Worm (Caenorhabditis elegans) whole organism, midembryonic: Measurements from ENCODE around the gene spe-29.

ENCODE experiments used
- cog-1 ChIP-seq: sonication (generic microtip); optimal IDR thresholded peaks from 2 replicates; lab custom pipeline; 2016; ENCODE audit warnings: missing genetic modification characterization, missing compliant biosample characterization
- flt-1 ChIP-seq: fragments of 200-800 bp; sonication (Bioruptor generic); IDR thresholded peaks from 2 replicates; pipeline ENCODE4 v1.3.6; 2022; ENCODE audit warnings: missing genetic modification characterization, missing compliant biosample characterization
- klf-2 ChIP-seq: fragments of 200-800 bp; sonication (Bioruptor generic); conservative IDR thresholded peaks from 2 replicates; pipeline ENCODE4 v1.3.6; 2022; ENCODE audit warnings: missing genetic modification reagents, missing genetic modification characterization, missing compliant biosample characterization
- med-1 ChIP-seq: sonication (generic microtip); optimal IDR thresholded peaks from 2 replicates; lab custom pipeline; 2017; ENCODE audit warnings: missing genetic modification characterization, mild to moderate bottlenecking, missing compliant biosample characterization, antibody characterized with exemption, missing genetic modification reagents; ENCODE audit not compliant: insufficient read depth
- ref-1 ChIP-seq: fragments of 200-800 bp; sonication (Bioruptor generic); conservative IDR thresholded peaks from 2 replicates; pipeline ENCODE4 v1.3.6; 2022; ENCODE audit warnings: missing genetic modification reagents, missing genetic modification characterization, missing compliant biosample characterization
- tab-1 ChIP-seq: fragments of 200-800 bp; sonication (Bioruptor generic); IDR thresholded peaks from 2 replicates; pipeline ENCODE4 v1.3.6; 2022; ENCODE audit warnings: missing genetic modification characterization, missing compliant biosample characterization
- ztf-23 ChIP-seq: fragments of 200-800 bp; sonication (Bioruptor generic); IDR thresholded peaks from 2 replicates; pipeline ENCODE4 v1.3.6; 2022; ENCODE audit warnings: missing genetic modification reagents, missing genetic modification characterization, missing compliant biosample characterization

ce11 chrIV:9977602-9978172 lies 44.0 kb downstream of the spe-29 start, which contains the start of gene dhp-2:
- TF ChIP-seq tab-1 (GFP tag; lab: Robert Waterston, UW) (no peak), ref-1 (GFP tag; lab: Robert Waterston, UW) (no peak), med-1 (GFP tag; lab: Kevin White, UChicago) (no peak), flt-1 (no peak), klf-2 (GFP tag; lab: Robert Waterston, UW) (no peak), cog-1 (tag; lab: Kevin White, UChicago) (no peak), ztf-23 (GFP tag; lab: Robert Waterston, UW) (no peak)
